Fruit fly (Drosophila melanogaster): ENCODE results near the gene Dd.
A peak's percentile ranks its signal among the peaks of the same experiment; 100 is the strongest.

Dd gene

DNA sequence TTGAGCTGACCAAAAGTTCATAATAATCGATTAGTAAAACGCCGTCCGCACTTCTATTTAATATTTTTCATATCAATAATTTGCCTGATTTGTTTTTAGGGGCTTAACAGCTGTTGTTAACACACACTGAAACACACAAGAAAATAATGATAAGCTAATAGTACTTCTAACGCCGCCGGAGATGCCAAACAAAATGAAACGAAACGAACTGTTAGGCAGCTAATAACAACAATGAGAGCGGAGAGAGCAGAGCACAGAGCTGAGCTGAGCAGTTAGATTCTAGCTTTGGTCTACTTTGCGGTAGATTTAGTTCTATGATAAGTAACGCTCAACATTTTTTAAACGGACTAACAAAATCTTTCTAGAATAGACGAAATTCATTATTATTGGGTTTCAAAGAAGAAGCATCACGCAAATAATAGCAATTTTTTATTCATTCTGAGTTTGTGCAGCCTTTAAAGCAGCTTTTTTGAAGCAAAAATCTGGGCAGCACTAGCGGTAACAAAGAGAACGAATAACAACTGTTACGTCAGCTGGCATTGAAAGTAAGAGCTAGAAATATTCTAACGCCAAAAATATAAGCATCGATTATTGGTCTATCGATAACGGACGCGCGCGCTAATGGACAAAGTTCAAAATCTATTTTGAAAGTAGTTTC is 17.2 kb downstream of the Dd start, which contains the start of gene Abca3 (continued):
- peak; percentile 17; the same call in 1 of the 2 replicates for TF ChIP-seq Rx (GFP tag; IDR thresholded peaks at IDR 0.05)
- peak; percentile 55 for TF ChIP-seq CG12155 (GFP tag; optimal IDR thresholded peaks at IDR 0.05)
- TF ChIP-seq seq (GFP tag; IDR thresholded peaks at IDR 0.05): no peak
- no peak for TF ChIP-seq Dip2 (GFP tag; IDR thresholded peaks at IDR 0.05)
- TF ChIP-seq slp2 (GFP tag; optimal IDR thresholded peaks at IDR 0.05): no peak
- TF ChIP-seq Dek (tag; optimal IDR thresholded peaks at IDR 0.05): peak; percentile 57
- TF ChIP-seq Abd-B (GFP tag; optimal IDR thresholded peaks at IDR 0.05): peak; percentile 17
- TF ChIP-seq Ets65A (GFP tag): peak; percentile 93
- TF ChIP-seq NfI (GFP tag; optimal IDR thresholded peaks at IDR 0.05): peak; percentile 71
- TF ChIP-seq CG7372 (GFP tag; IDR thresholded peaks at IDR 0.05): peak; percentile 70
- TF ChIP-seq gt (GFP tag; IDR thresholded peaks at IDR 0.05): no peak
- TF ChIP-seq gsb-n (tag; optimal IDR thresholded peaks at IDR 0.05): peak; percentile 23
- TF ChIP-seq CG4360 (GFP tag; IDR thresholded peaks at IDR 0.05): no peak
- TF ChIP-seq nau (GFP tag; optimal IDR thresholded peaks at IDR 0.05): no peak
- no peak for TF ChIP-seq dimm (GFP tag; IDR thresholded peaks at IDR 0.05)
- peak; percentile 4 for TF ChIP-seq CG10654 (GFP tag; optimal IDR thresholded peaks at IDR 0.05)
- TF ChIP-seq kay (GFP tag; optimal IDR thresholded peaks at IDR 0.05): no peak
- TF ChIP-seq BEAF-32 (GFP tag; optimal IDR thresholded peaks at IDR 0.05): peak; percentile 37
- peak; percentile 57 for TF ChIP-seq gro (GFP tag; optimal IDR thresholded peaks at IDR 0.05)
- peak; percentile 57 for TF ChIP-seq twi (tag; optimal IDR thresholded peaks at IDR 0.05)
- no peak for TF ChIP-seq Scr (GFP tag; IDR thresholded peaks at IDR 0.05; ENCODE audit: partially characterized antibody)
- TF ChIP-seq odd (GFP tag; optimal IDR thresholded peaks at IDR 0.05): peak; percentile 38
- no peak for TF ChIP-seq tna (GFP tag; IDR thresholded peaks at IDR 0.05; ENCODE audit: partially characterized antibody)
- no peak for TF ChIP-seq H15 (GFP tag; IDR thresholded peaks at IDR 0.05)
- no peak for TF ChIP-seq bigmax (GFP tag; optimal IDR thresholded peaks at IDR 0.05)
- peak; percentile 17 for TF ChIP-seq sqz (GFP tag; optimal IDR thresholded peaks at IDR 0.05)
- TF ChIP-seq Chrac-16 (GFP tag; optimal IDR thresholded peaks at IDR 0.05): no peak
- TF ChIP-seq CG33213 (GFP tag; optimal IDR thresholded peaks at IDR 0.05): no peak
- no peak for TF ChIP-seq bowl (GFP tag; IDR thresholded peaks at IDR 0.05)
- peak; percentile 82 for TF ChIP-seq Rfx (GFP tag; IDR thresholded peaks at IDR 0.05)
- TF ChIP-seq tio (GFP tag; optimal IDR thresholded peaks at IDR 0.05): no peak
- TF ChIP-seq CG6272 (GFP tag; IDR thresholded peaks at IDR 0.05): no peak; the same call in 1 of the 2 replicates
- no peak for TF ChIP-seq Ravus (GFP tag; IDR thresholded peaks at IDR 0.05)
- TF ChIP-seq CG2678 (tag; optimal IDR thresholded peaks at IDR 0.05): peak; percentile 83
- peak; percentile 55 for TF ChIP-seq CG14710 (tag; optimal IDR thresholded peaks at IDR 0.05)
- peak in 1 of 3 experiments; percentile 62 for TF ChIP-seq lola (GFP tag; optimal IDR thresholded peaks at IDR 0.05)
- TF ChIP-seq CG18262 (tag; optimal IDR thresholded peaks at IDR 0.05): peak; percentile 68
- TF ChIP-seq CG6765 (GFP tag; optimal IDR thresholded peaks at IDR 0.05): peak; percentile 50
- TF ChIP-seq dpn (GFP tag; optimal IDR thresholded peaks at IDR 0.05): peak; percentile 45 to 59
- TF ChIP-seq CG12104 (GFP tag; optimal IDR thresholded peaks at IDR 0.05): no peak
- TF ChIP-seq H2.0 (GFP tag; IDR thresholded peaks at IDR 0.05): no peak; the same call in 1 of the 2 replicates
- peak; percentile 45; the same call in 1 of the 3 replicates for TF ChIP-seq CG11093 (GFP tag; IDR thresholded peaks at IDR 0.05)
- TF ChIP-seq CG4328 (GFP tag; optimal IDR thresholded peaks at IDR 0.05): peak; percentile 68
- TF ChIP-seq Fer1 (GFP tag; optimal IDR thresholded peaks at IDR 0.05): peak; percentile 74
- TF ChIP-seq en (GFP tag; optimal IDR thresholded peaks at IDR 0.05): peak; percentile 26
- TF ChIP-seq C15 (GFP tag; IDR thresholded peaks at IDR 0.05): 0 out of 3 replicates have a peak, but pooled peaks have one; percentile 28
- peak in 1 of 2 experiments; percentile 79 for TF ChIP-seq eve (GFP tag; optimal IDR thresholded peaks at IDR 0.05)
- peak; percentile 55 for TF ChIP-seq CG17385 (GFP tag; optimal IDR thresholded peaks at IDR 0.05)
- peak; percentile 83 for TF ChIP-seq sug (tag; optimal IDR thresholded peaks at IDR 0.05)
- TF ChIP-seq wdn (GFP tag; IDR thresholded peaks at IDR 0.05): peak; percentile 54

Data from whole organism, embryonic.